Fruit fly (Drosophila melanogaster) whole organism: ENCODE measurements around the gene CG42323.

Experiments
- CG8478 ChIP-seq: fragments of >200 bp; optimal IDR thresholded peaks from 2 replicates; lab custom pipeline; 2018; ENCODE audit warnings: inconsistent platforms
- Dll ChIP-seq: fragments of >200 bp; optimal IDR thresholded peaks from 2 replicates; lab custom pipeline; 2017
- EcR ChIP-seq, 2 experiments: fragments of >200 bp; optimal IDR thresholded peaks; 2 replicates each; lab custom pipeline; 2017; ENCODE audit warnings: missing biosample characterization in 2 of 2, missing genetic modification characterization in 2 of 2, missing genetic modification reagents in 2 of 2
- pan ChIP-seq: fragments of >200 bp; optimal IDR thresholded peaks from 2 replicates; lab custom pipeline; 2017
- psq ChIP-seq: fragments of >200 bp; optimal IDR thresholded peaks from 2 replicates; lab custom pipeline; 2017
- usp ChIP-seq: fragments of >200 bp; optimal IDR thresholded peaks from 2 replicates; lab custom pipeline; 2017; ENCODE audit warnings: missing biosample characterization, missing genetic modification characterization, mixed read lengths

CG42323 gene

dm6 chrX:18467881-18468280 lies 45.7 kb downstream of the CG42323 start:
- TF ChIP-seq EcR (GFP tag; optimal IDR thresholded peaks at IDR 0.05; lab: Kevin White, UChicago) (no peak), usp (GFP tag; lab: Kevin White, UChicago) (no peak), Dll (lab: Kevin White, UChicago) (no peak), psq (no peak), pan (lab: Kevin White, UChicago) (no peak), CG8478 (no peak)
